Fruit fly (Drosophila melanogaster) whole organism, wandering third instar larva: ENCODE data around the gene mib1.

Experiments used
- Abd-B ChIP-seq: fragments of >200 bp; optimal IDR thresholded peaks from 2 replicates; lab custom pipeline; 2017; ENCODE audit warnings: missing biosample characterization, missing genetic modification characterization
- Dfd ChIP-seq: fragments of >200 bp; optimal IDR thresholded peaks from 2 replicates; lab custom pipeline; 2017; ENCODE audit warnings: missing biosample characterization, missing genetic modification characterization
- N ChIP-seq: fragments of >200 bp; optimal IDR thresholded peaks from 2 replicates; lab custom pipeline; 2018; ENCODE audit warnings: missing biosample characterization, missing external identifiers, missing genetic modification characterization
- fru ChIP-seq: fragments of 200-800 bp; sonication (Bioruptor generic); optimal IDR thresholded peaks from 3 replicates; lab custom pipeline; 2016; ENCODE audit warnings: missing biosample characterization, mild to moderate bottlenecking, missing genetic modification characterization
- psq ChIP-seq: fragments of 200-800 bp; sonication (Bioruptor generic); optimal IDR thresholded peaks from 3 replicates; lab custom pipeline; 2017; ENCODE audit warnings: missing biosample characterization, mild to moderate bottlenecking, missing genetic modification characterization, moderate library complexity
- sage ChIP-seq: fragments of 200-800 bp; sonication (Bioruptor generic); optimal IDR thresholded peaks from 2 replicates; lab custom pipeline; 2016; ENCODE audit warnings: missing biosample characterization, mild to moderate bottlenecking, missing genetic modification characterization

DNA sequence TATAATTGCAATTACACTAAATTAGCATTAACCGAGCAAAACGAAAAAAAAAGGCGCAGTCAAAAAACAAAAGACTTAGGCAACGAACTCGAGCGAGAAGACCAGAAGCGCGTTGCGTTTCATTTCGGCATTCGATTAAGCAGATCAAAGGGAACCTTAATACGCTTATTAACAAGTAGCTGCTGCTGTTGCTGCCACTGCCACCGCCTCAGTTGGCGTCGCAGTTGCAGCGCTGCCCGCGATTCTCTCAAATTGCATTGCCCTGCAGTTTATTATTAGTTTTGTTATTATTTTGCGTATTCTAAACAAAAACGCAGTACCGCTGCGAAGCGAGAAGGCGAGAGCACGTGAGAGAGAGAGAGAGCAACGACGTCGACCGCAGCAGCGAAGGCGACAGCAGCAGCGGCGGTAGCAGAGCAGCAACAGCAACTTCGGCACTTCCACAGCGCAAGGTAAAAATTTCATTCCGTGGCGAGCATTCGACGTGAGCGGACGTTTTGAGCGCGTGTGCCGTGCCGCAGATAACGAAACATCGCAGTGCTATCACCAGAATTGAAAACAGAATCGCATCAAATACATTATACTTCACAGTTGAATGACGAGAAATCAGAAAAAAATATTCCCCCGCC, 11.5 kb upstream of the mib1 start, which contains the start of gene Notum:
- TF ChIP-seq Abd-B (GFP tag; lab: Kevin White, UChicago) (no peak), sage (no peak), fru (no peak), psq (GFP tag; lab: Kevin White, UChicago) (peak; percentile 32), Dfd (no peak), N (no peak)
